Fruit fly (Drosophila melanogaster): ENCODE measurements around the gene CG17260.

CG17260 gene

DNA sequence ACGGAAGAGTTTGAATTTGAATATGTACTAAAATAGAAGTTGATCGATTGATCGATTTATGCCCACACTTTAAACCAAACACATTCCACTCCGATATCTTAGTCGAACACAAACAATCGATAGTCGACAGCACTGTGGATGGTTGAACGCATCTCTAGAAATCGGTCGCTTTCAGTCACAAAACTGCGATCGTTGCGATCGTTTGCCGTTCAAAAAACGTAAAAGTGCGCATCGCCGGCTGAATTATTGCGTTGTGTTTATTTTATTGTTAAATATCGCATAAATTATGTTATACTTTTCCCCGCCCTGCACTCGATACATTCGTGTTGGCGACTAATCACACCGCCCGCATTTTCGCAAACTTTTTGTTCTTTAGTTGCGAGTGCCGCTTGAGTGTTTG lies 37.9 kb upstream of the CG17260 start, which contains the start of gene Ccdc85 (continued):
- no peak for TF ChIP-seq insv (GFP tag; optimal IDR thresholded peaks at IDR 0.05)
- no peak for TF ChIP-seq ranshi (GFP tag; IDR thresholded peaks at IDR 0.05)
- peak; percentile 26 for TF ChIP-seq NC2β (GFP tag; optimal IDR thresholded peaks at IDR 0.05)
- TF ChIP-seq CG31365 (tag; optimal IDR thresholded peaks at IDR 0.05), result no peak
- TF ChIP-seq CG6272 (GFP tag; IDR thresholded peaks at IDR 0.05), result no peak
- TF ChIP-seq Optix (GFP tag; IDR thresholded peaks at IDR 0.05), result no peak
- no peak for TF ChIP-seq az2 (GFP tag; optimal IDR thresholded peaks at IDR 0.05)
- no peak for TF ChIP-seq lab (GFP tag; optimal IDR thresholded peaks at IDR 0.05)
- peak; percentile 57 for TF ChIP-seq CG2129 (GFP tag; IDR thresholded peaks at IDR 0.05; ENCODE audit: partially characterized antibody)
- no peak for TF ChIP-seq odd (GFP tag; optimal IDR thresholded peaks at IDR 0.05)
- no peak for TF ChIP-seq Ets65A (GFP tag)
- no peak for TF ChIP-seq Hr39 (optimal IDR thresholded peaks at IDR 0.05)
- peak; percentile 8 for TF ChIP-seq nom (GFP tag; optimal IDR thresholded peaks at IDR 0.05)
- peak; percentile 94 for TF ChIP-seq vnd (GFP tag; IDR thresholded peaks at IDR 0.05; ENCODE audit: partially characterized antibody)
- TF ChIP-seq chinmo (GFP tag; IDR thresholded peaks at IDR 0.05; ENCODE audit: partially characterized antibody), result peak; percentile 98
- peak; percentile 28 for TF ChIP-seq YL-1 (GFP tag; optimal IDR thresholded peaks at IDR 0.05)
- no peak for TF ChIP-seq tll (GFP tag; optimal IDR thresholded peaks at IDR 0.05)
- peak; percentile 93 for TF ChIP-seq Dll (GFP tag; IDR thresholded peaks at IDR 0.05; ENCODE audit: partially characterized antibody)
- no peak for TF ChIP-seq CG8089 (GFP tag; optimal IDR thresholded peaks at IDR 0.05)
- TF ChIP-seq Doc3 (GFP tag; IDR thresholded peaks at IDR 0.05; ENCODE audit: partially characterized antibody), result peak; percentile 78
- TF ChIP-seq Myb (GFP tag; optimal IDR thresholded peaks at IDR 0.05), result peak; percentile 97
- no peak for TF ChIP-seq hkb (optimal IDR thresholded peaks at IDR 0.05)
- TF ChIP-seq hkb (GFP tag; IDR thresholded peaks at IDR 0.05), result 0 out of 2 replicates have a peak, but pooled peaks have one; percentile 7
- no peak for TF ChIP-seq nerfin-1 (tag; optimal IDR thresholded peaks at IDR 0.05)
- no peak for TF ChIP-seq CG15073 (GFP tag; optimal IDR thresholded peaks at IDR 0.05)
- peak; percentile 98 for TF ChIP-seq Dref (GFP tag; IDR thresholded peaks at IDR 0.05)
- no peak for TF ChIP-seq Vsx1 (GFP tag; optimal IDR thresholded peaks at IDR 0.05)
- TF ChIP-seq zf30C (GFP tag; optimal IDR thresholded peaks at IDR 0.05), result no peak
- TF ChIP-seq Bgb (GFP tag; IDR thresholded peaks at IDR 0.05; ENCODE audit: partially characterized antibody), result peak; percentile 98
- peak; percentile 12 for TF ChIP-seq Lhr (GFP tag; optimal IDR thresholded peaks at IDR 0.05)
- no peak for TF ChIP-seq Dip3 (GFP tag; optimal IDR thresholded peaks at IDR 0.05)
- no peak for TF ChIP-seq CG3163 (GFP tag; optimal IDR thresholded peaks at IDR 0.05)
- TF ChIP-seq CG32532 (GFP tag; IDR thresholded peaks at IDR 0.05), result peak; percentile 20; the same call in 1 of the 2 replicates
- peak; percentile 88 for TF ChIP-seq CG2116 (GFP tag; optimal IDR thresholded peaks at IDR 0.05)
- TF ChIP-seq gcm (GFP tag; optimal IDR thresholded peaks at IDR 0.05), result peak; percentile 47
- TF ChIP-seq BEAF-32 (GFP tag; optimal IDR thresholded peaks at IDR 0.05), result peak; percentile 84
- no peak for TF ChIP-seq slp2 (GFP tag; optimal IDR thresholded peaks at IDR 0.05)
- peak; percentile 96 for TF ChIP-seq CG13287 (GFP tag; IDR thresholded peaks at IDR 0.05; ENCODE audit: partially characterized antibody)
- TF ChIP-seq Usf (GFP tag; optimal IDR thresholded peaks at IDR 0.05), result no peak
- no peak for TF ChIP-seq Dip2 (GFP tag; IDR thresholded peaks at IDR 0.05)
- no peak for TF ChIP-seq exex (tag; optimal IDR thresholded peaks at IDR 0.05)
- TF ChIP-seq z (GFP tag; IDR thresholded peaks at IDR 0.05), result no peak
- peak; percentile 19 for TF ChIP-seq Side (GFP tag; optimal IDR thresholded peaks at IDR 0.05)
- no peak for TF ChIP-seq fd64A (GFP tag; optimal IDR thresholded peaks at IDR 0.05)
- TF ChIP-seq CG16779 (GFP tag; IDR thresholded peaks at IDR 0.05), result peak; percentile 64; the same call in 1 of the 2 replicates
- TF ChIP-seq CG8281 (tag; optimal IDR thresholded peaks at IDR 0.05), result no peak
- no peak for TF ChIP-seq Ravus (GFP tag; IDR thresholded peaks at IDR 0.05)
- no peak for TF ChIP-seq CG11247 (GFP tag; IDR thresholded peaks at IDR 0.05)
- TF ChIP-seq ash1 (GFP tag; optimal IDR thresholded peaks at IDR 0.05), result no peak
- TF ChIP-seq ro (GFP tag; IDR thresholded peaks at IDR 0.05), result no peak
- peak; percentile 10; the same call in 1 of the 2 replicates for TF ChIP-seq onecut (GFP tag; IDR thresholded peaks at IDR 0.05)

Data from whole organism, embryonic.